Fruit fly (Drosophila melanogaster): ENCODE measurements around the gene CG5347.
A peak's percentile ranks its signal among the peaks of the same experiment; 100 is the strongest.

The CG5347 gene

DNA sequence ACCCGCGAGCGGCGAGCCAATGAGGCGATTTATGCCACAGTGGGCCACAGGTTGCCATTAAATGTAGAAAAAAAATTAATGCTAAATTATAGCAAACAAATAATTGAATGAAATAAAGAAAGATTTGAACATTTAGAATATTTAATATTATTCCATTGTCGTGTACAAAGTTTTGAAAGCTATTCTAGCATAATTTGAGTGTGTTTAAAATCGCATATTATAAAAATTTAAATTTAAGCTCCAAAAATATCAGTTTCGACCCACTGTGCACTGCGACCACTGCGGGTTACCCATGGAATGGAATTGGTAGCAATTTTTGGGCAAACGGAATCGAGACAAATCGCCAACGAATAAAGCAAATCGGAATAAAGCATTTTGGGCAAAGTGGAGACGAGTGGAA, 32.8 kb upstream of the CG5347 start (continued):
- TF ChIP-seq CG43689 (GFP tag; IDR thresholded peaks at IDR 0.05) (no peak), Hmx (GFP tag; optimal IDR thresholded peaks at IDR 0.05) (no peak), Oli (tag; optimal IDR thresholded peaks at IDR 0.05) (peak; percentile 68), CG17829 (tag; optimal IDR thresholded peaks at IDR 0.05) (peak; percentile 58), D19B (GFP tag; optimal IDR thresholded peaks at IDR 0.05) (no peak), unc-4 (GFP tag; IDR thresholded peaks at IDR 0.05; ENCODE audit: partially characterized antibody) (no peak), Pdp1 (GFP tag; optimal IDR thresholded peaks at IDR 0.05) (no peak), CG15514 (GFP tag; optimal IDR thresholded peaks at IDR 0.05) (no peak), tup (GFP tag; optimal IDR thresholded peaks at IDR 0.05) (no peak), fd3F (GFP tag; optimal IDR thresholded peaks at IDR 0.05) (no peak), HLH4C (GFP tag; IDR thresholded peaks at IDR 0.05; ENCODE audit: partially characterized antibody) (no peak), CG9609 (GFP tag; optimal IDR thresholded peaks at IDR 0.05) (no peak), Awh (GFP tag; IDR thresholded peaks at IDR 0.05) (0 out of 2 replicates have a peak, but pooled peaks have one; percentile 25), luna (GFP tag; optimal IDR thresholded peaks at IDR 0.05) (no peak), CG4730 (GFP tag; IDR thresholded peaks at IDR 0.05) (no peak), CG33213 (GFP tag; optimal IDR thresholded peaks at IDR 0.05) (no peak), HHEX (GFP tag; optimal IDR thresholded peaks at IDR 0.05) (peak; percentile 41), CG10366 (GFP tag; IDR thresholded peaks at IDR 0.05) (peak; percentile 28; the same call in 1 of the 2 replicates), tll (GFP tag; optimal IDR thresholded peaks at IDR 0.05) (no peak), Max (GFP tag; optimal IDR thresholded peaks at IDR 0.05) (peak; percentile 27), BEAF-32 (GFP tag; optimal IDR thresholded peaks at IDR 0.05) (no peak), usp (GFP tag; optimal IDR thresholded peaks at IDR 0.05) (no peak), Gug (GFP tag; IDR thresholded peaks at IDR 0.05) (peak; percentile 1; the same call in 1 of the 4 replicates), Fer1 (GFP tag; optimal IDR thresholded peaks at IDR 0.05) (peak; percentile 47), scrt (GFP tag; optimal IDR thresholded peaks at IDR 0.05) (no peak), ems (GFP tag; optimal IDR thresholded peaks at IDR 0.05) (peak; percentile 6), Mrtf (GFP tag; IDR thresholded peaks at IDR 0.05) (no peak), dimm (GFP tag; IDR thresholded peaks at IDR 0.05) (no peak), CG3281 (GFP tag; optimal IDR thresholded peaks at IDR 0.05) (peak; percentile 10), Hand (GFP tag; optimal IDR thresholded peaks at IDR 0.05) (no peak), CG11504 (tag; optimal IDR thresholded peaks at IDR 0.05) (peak; percentile 75), esg (GFP tag; conservative IDR thresholded peaks at IDR 0.05) (peak; percentile 43), Lhr (GFP tag; optimal IDR thresholded peaks at IDR 0.05) (no peak), CG8924 (tag; optimal IDR thresholded peaks at IDR 0.05) (peak; percentile 56), p53 (GFP tag; optimal IDR thresholded peaks at IDR 0.05) (no peak), CG32532 (GFP tag; IDR thresholded peaks at IDR 0.05) (peak; percentile 41; the same call in 1 of the 2 replicates), CG8944 (GFP tag; optimal IDR thresholded peaks at IDR 0.05) (no peak), CG31388 (GFP tag; optimal IDR thresholded peaks at IDR 0.05) (no peak), Nf-YC (tag; optimal IDR thresholded peaks at IDR 0.05) (peak; percentile 22), CG12659 (GFP tag; optimal IDR thresholded peaks at IDR 0.05) (peak; percentile 29), CG2889 (GFP tag; IDR thresholded peaks at IDR 0.05) (no peak), CG6813 (GFP tag; optimal IDR thresholded peaks at IDR 0.05) (peak; percentile 7), CG12155 (GFP tag; optimal IDR thresholded peaks at IDR 0.05) (peak; percentile 2), CG1024 (GFP tag; IDR thresholded peaks at IDR 0.05) (0 out of 2 replicates have a peak, but pooled peaks have one; percentile 31), CG9876 (GFP tag; optimal IDR thresholded peaks at IDR 0.05) (no peak), wor (GFP tag; IDR thresholded peaks at IDR 0.05) (no peak), CG4404 (GFP tag; IDR thresholded peaks at IDR 0.05) (peak; percentile 70), sob (GFP tag; IDR thresholded peaks at IDR 0.05) (no peak), chif (GFP tag; optimal IDR thresholded peaks at IDR 0.05) (no peak), pum (GFP tag; optimal IDR thresholded peaks at IDR 0.05) (peak; percentile 5), lbe (GFP tag; optimal IDR thresholded peaks at IDR 0.05) (no peak)
